Fruit fly (Drosophila melanogaster) whole organism, embryonic: ENCODE data around the gene Srp9.

Source experiments
- CG1024 ChIP-seq: fragments of 200-800 bp; sonication (Bioruptor generic); IDR thresholded peaks from 2 replicates; pipeline ENCODE4 v1.3.6; 2022; ENCODE audit warnings: missing biosample characterization, missing genetic modification characterization
- CG10321 ChIP-seq: fragments of 200-800 bp; sonication (Bioruptor generic); IDR thresholded peaks from 2 replicates; pipeline ENCODE4 v1.3.6; 2022; ENCODE audit warnings: missing biosample characterization, missing genetic modification characterization
- CG10565 ChIP-seq: fragments of 200-800 bp; sonication (Bioruptor generic); optimal IDR thresholded peaks from 3 replicates; lab custom pipeline; 2016; ENCODE audit warnings: missing biosample characterization, mild to moderate bottlenecking, missing genetic modification characterization
- CG13624 ChIP-seq: fragments of 200-800 bp; sonication (Bioruptor generic); optimal IDR thresholded peaks from 2 replicates; lab custom pipeline; 2016; ENCODE audit warnings: missing biosample characterization, missing genetic modification characterization
- CG13775 ChIP-seq: fragments of 200-800 bp; sonication (Bioruptor generic); optimal IDR thresholded peaks from 3 replicates; lab custom pipeline; 2017; ENCODE audit warnings: missing biosample characterization, mild to moderate bottlenecking, missing genetic modification characterization
- CG15011 ChIP-seq: fragments of 200-800 bp; sonication (Bioruptor generic); optimal IDR thresholded peaks from 3 replicates; lab custom pipeline; 2018; ENCODE audit warnings: missing biosample characterization, mild to moderate bottlenecking, missing genetic modification characterization
- CG1792 ChIP-seq: fragments of 200-800 bp; sonication (Bioruptor generic); optimal IDR thresholded peaks from 2 replicates; lab custom pipeline; 2016; ENCODE audit warnings: missing biosample characterization, missing genetic modification characterization
- CG2116 ChIP-seq: fragments of 200-800 bp; sonication (Bioruptor generic); optimal IDR thresholded peaks from 3 replicates; lab custom pipeline; 2018; ENCODE audit warnings: missing biosample characterization, mild to moderate bottlenecking, missing genetic modification characterization
- CG2120 ChIP-seq: fragments of 200-800 bp; sonication (Bioruptor generic); optimal IDR thresholded peaks from 3 replicates; lab custom pipeline; 2016; ENCODE audit warnings: missing biosample characterization, missing genetic modification characterization
- CG2129 ChIP-seq: fragments of 200-800 bp; sonication (Bioruptor generic); IDR thresholded peaks from 2 replicates; pipeline ENCODE4 v1.3.6; 2022; ENCODE audit warnings: missing biosample characterization, missing genetic modification characterization; ENCODE audit not compliant: partially characterized antibody
- CG2712 ChIP-seq: fragments of 200-800 bp; optimal IDR thresholded peaks from 3 replicates; lab custom pipeline; 2019; ENCODE audit warnings: missing biosample characterization, mild to moderate bottlenecking, missing genetic modification characterization, moderate library complexity
- CG30431 ChIP-seq: fragments of 200-800 bp; sonication (Bioruptor generic); optimal IDR thresholded peaks from 2 replicates; lab custom pipeline; 2017; ENCODE audit warnings: missing biosample characterization, missing genetic modification characterization
- CG3726 ChIP-seq: fragments of 200-800 bp; sonication (Bioruptor generic); IDR thresholded peaks from 3 replicates; pipeline ENCODE4, ENCODE4 v1.3.6; 2022; ENCODE audit warnings: missing biosample characterization, missing genetic modification characterization
- CG4707 ChIP-seq: fragments of 200-800 bp; sonication (Bioruptor generic); optimal IDR thresholded peaks from 2 replicates; lab custom pipeline; 2018; ENCODE audit warnings: missing biosample characterization, mild to moderate bottlenecking, missing genetic modification characterization, moderate library complexity
- CG6689 ChIP-seq: fragments of 200-800 bp; sonication (Bioruptor generic); IDR thresholded peaks from 2 replicates; pipeline ENCODE4 v1.3.6; 2022; ENCODE audit warnings: missing biosample characterization, missing genetic modification characterization
- CG7987 ChIP-seq: fragments of 200-800 bp; sonication (Bioruptor generic); optimal IDR thresholded peaks from 2 replicates; lab custom pipeline; 2018; ENCODE audit warnings: missing biosample characterization, mild to moderate bottlenecking, missing genetic modification characterization, moderate library complexity
- CG8388 ChIP-seq: fragments of 200-800 bp; sonication (Bioruptor generic); optimal IDR thresholded peaks from 2 replicates; lab custom pipeline; 2019; ENCODE audit warnings: missing biosample characterization, mild to moderate bottlenecking, missing genetic modification characterization, moderate library complexity
- CG9727 ChIP-seq: fragments of 200-800 bp; sonication (Bioruptor generic); optimal IDR thresholded peaks from 3 replicates; lab custom pipeline; 2017; ENCODE audit warnings: missing biosample characterization, mild to moderate bottlenecking, missing genetic modification characterization
- CG9932 ChIP-seq: fragments of 200-800 bp; sonication (Bioruptor generic); IDR thresholded peaks from 2 replicates; pipeline ENCODE4 v1.3.6; 2022; ENCODE audit warnings: missing biosample characterization, missing genetic modification characterization
- Chrac-16 ChIP-seq: fragments of 200-800 bp; sonication (Bioruptor generic); optimal IDR thresholded peaks from 3 replicates; lab custom pipeline; 2016; ENCODE audit warnings: missing biosample characterization, missing genetic modification characterization
- Dip2 ChIP-seq: fragments of 200-800 bp; sonication (Bioruptor generic); IDR thresholded peaks from 2 replicates; pipeline ENCODE4 v1.3.6; 2022; ENCODE audit warnings: missing biosample characterization, missing genetic modification characterization
- Hand ChIP-seq: fragments of 200-800 bp; sonication (Bioruptor generic); optimal IDR thresholded peaks from 2 replicates; lab custom pipeline; 2017; ENCODE audit warnings: mild to moderate bottlenecking, missing biosample characterization, missing genetic modification reagents, missing genetic modification characterization
- HmgZ ChIP-seq: fragments of 200-800 bp; sonication (Bioruptor generic); optimal IDR thresholded peaks from 2 replicates; lab custom pipeline; 2018; ENCODE audit warnings: missing biosample characterization, mild to moderate bottlenecking, missing genetic modification characterization
- Lhr ChIP-seq: fragments of 200-800 bp; sonication (Bioruptor generic); optimal IDR thresholded peaks from 3 replicates; lab custom pipeline; 2017; ENCODE audit warnings: mild to moderate bottlenecking, missing biosample characterization, missing genetic modification reagents, missing genetic modification characterization
- Med ChIP-seq: fragments of 200-800 bp; sonication (Bioruptor generic); peaks from one replicate; lab custom pipeline; 2016; ENCODE audit warnings: missing biosample characterization, missing genetic modification characterization, mild to moderate bottlenecking, inconsistent platforms, moderate library complexity
- Myb ChIP-seq: fragments of 200-800 bp; sonication (Bioruptor generic); optimal IDR thresholded peaks from 2 replicates; lab custom pipeline; 2016; ENCODE audit warnings: missing biosample characterization, missing genetic modification characterization
- Neu2 ChIP-seq: fragments of 200-800 bp; sonication (Bioruptor generic); optimal IDR thresholded peaks from 3 replicates; lab custom pipeline; 2016; ENCODE audit warnings: missing biosample characterization, missing genetic modification characterization, borderline replicate concordance
- Ptx1 ChIP-seq: fragments of 200-800 bp; sonication (Bioruptor generic); IDR thresholded peaks from 2 replicates; pipeline ENCODE4 v1.3.6; 2022; ENCODE audit warnings: missing biosample characterization, missing genetic modification characterization
- Usf ChIP-seq: fragments of 200-800 bp; sonication (Bioruptor generic); optimal IDR thresholded peaks from 2 replicates; lab custom pipeline; 2017; ENCODE audit warnings: missing genotype, missing biosample characterization, missing genetic modification characterization
- ac ChIP-seq: fragments of 200-800 bp; sonication (Bioruptor generic); optimal IDR thresholded peaks from 3 replicates; lab custom pipeline; 2017; ENCODE audit warnings: missing biosample characterization, mild to moderate bottlenecking, missing genetic modification characterization
- az2 ChIP-seq: fragments of 200-800 bp; sonication (Bioruptor generic); optimal IDR thresholded peaks from 3 replicates; lab custom pipeline; 2016; ENCODE audit warnings: missing biosample characterization, missing genetic modification characterization
- btn ChIP-seq: fragments of 200-800 bp; sonication (Bioruptor generic); optimal IDR thresholded peaks from 2 replicates; lab custom pipeline; 2016; ENCODE audit warnings: missing biosample characterization, missing genetic modification characterization
- crc ChIP-seq: fragments of 200-800 bp; sonication (Bioruptor generic); optimal IDR thresholded peaks from 2 replicates; lab custom pipeline; 2016; ENCODE audit warnings: missing biosample characterization, missing genetic modification characterization
- croc ChIP-seq: fragments of 200-800 bp; sonication (Bioruptor generic); conservative IDR thresholded peaks from 3 replicates; pipeline ENCODE4 v1.3.6; 2022; ENCODE audit warnings: missing biosample characterization, missing genetic modification characterization
- da ChIP-seq: fragments of 200-800 bp; sonication (Bioruptor generic); optimal IDR thresholded peaks from 2 replicates; lab custom pipeline; 2016; ENCODE audit warnings: missing biosample characterization, missing genetic modification characterization
- fd102C ChIP-seq: fragments of 200-800 bp; sonication (Bioruptor generic); optimal IDR thresholded peaks from 2 replicates; lab custom pipeline; 2018; ENCODE audit warnings: missing biosample characterization, mild to moderate bottlenecking, missing genetic modification characterization, moderate library complexity
- gcm2 ChIP-seq: fragments of 200-800 bp; sonication (Bioruptor generic); optimal IDR thresholded peaks from 2 replicates; lab custom pipeline; 2016; ENCODE audit warnings: missing biosample characterization, missing genetic modification characterization
- gro ChIP-seq: fragments of 200-800 bp; sonication (Bioruptor generic); optimal IDR thresholded peaks from 2 replicates; lab custom pipeline; 2016; ENCODE audit warnings: missing biosample characterization, missing genetic modification characterization
- hbn ChIP-seq: fragments of 200-800 bp; sonication (Bioruptor generic); IDR thresholded peaks from 2 replicates; pipeline ENCODE4 v1.3.6; 2022; ENCODE audit warnings: missing biosample characterization, missing genetic modification characterization; ENCODE audit not compliant: partially characterized antibody
- her ChIP-seq: fragments of 200-800 bp; sonication (Bioruptor generic); optimal IDR thresholded peaks from 2 replicates; lab custom pipeline; 2016; ENCODE audit warnings: missing biosample characterization, missing genetic modification characterization
- kni ChIP-seq: fragments of 200-800 bp; sonication (Bioruptor generic); optimal IDR thresholded peaks from 3 replicates; lab custom pipeline; 2017; ENCODE audit warnings: mild to moderate bottlenecking, missing biosample characterization, missing genetic modification reagents, missing genetic modification characterization
- nmo ChIP-seq: fragments of 200-800 bp; sonication (Bioruptor generic); optimal IDR thresholded peaks from 2 replicates; lab custom pipeline; 2018; ENCODE audit warnings: missing biosample characterization, mild to moderate bottlenecking, missing genetic modification characterization, moderate library complexity
- nom ChIP-seq: fragments of 200-800 bp; sonication (Bioruptor generic); optimal IDR thresholded peaks from 2 replicates; lab custom pipeline; 2017; ENCODE audit warnings: missing biosample characterization, missing genetic modification characterization, mild to moderate bottlenecking, moderate library complexity, missing genetic modification reagents
- repo ChIP-seq: fragments of 200-800 bp; sonication (Bioruptor generic); optimal IDR thresholded peaks from 2 replicates; lab custom pipeline; 2016; ENCODE audit warnings: missing biosample characterization, missing genetic modification characterization
- row ChIP-seq: fragments of 200-800 bp; sonication (Bioruptor generic); IDR thresholded peaks from 3 replicates; pipeline ENCODE4 v1.3.6; 2022; ENCODE audit warnings: missing biosample characterization, missing genetic modification characterization
- run ChIP-seq: fragments of 200-800 bp; sonication (Bioruptor generic); optimal IDR thresholded peaks from 3 replicates; lab custom pipeline; 2018; ENCODE audit warnings: missing biosample characterization, mild to moderate bottlenecking, missing genetic modification characterization
- tup ChIP-seq: fragments of 200-800 bp; sonication (Bioruptor generic); optimal IDR thresholded peaks from 2 replicates; lab custom pipeline; 2016; ENCODE audit warnings: missing biosample characterization, mild to moderate bottlenecking, missing genetic modification characterization, moderate library complexity
- usp ChIP-seq: fragments of >200 bp; optimal IDR thresholded peaks from 2 replicates; lab custom pipeline; 2017; ENCODE audit warnings: missing biosample characterization, missing genetic modification characterization
- zen2 ChIP-seq: fragments of 200-800 bp; sonication (Bioruptor generic); IDR thresholded peaks from 3 replicates; pipeline ENCODE4 v1.3.6; 2022; ENCODE audit warnings: missing biosample characterization, missing genetic modification characterization; ENCODE audit not compliant: partially characterized antibody

Gene Srp9

DNA sequence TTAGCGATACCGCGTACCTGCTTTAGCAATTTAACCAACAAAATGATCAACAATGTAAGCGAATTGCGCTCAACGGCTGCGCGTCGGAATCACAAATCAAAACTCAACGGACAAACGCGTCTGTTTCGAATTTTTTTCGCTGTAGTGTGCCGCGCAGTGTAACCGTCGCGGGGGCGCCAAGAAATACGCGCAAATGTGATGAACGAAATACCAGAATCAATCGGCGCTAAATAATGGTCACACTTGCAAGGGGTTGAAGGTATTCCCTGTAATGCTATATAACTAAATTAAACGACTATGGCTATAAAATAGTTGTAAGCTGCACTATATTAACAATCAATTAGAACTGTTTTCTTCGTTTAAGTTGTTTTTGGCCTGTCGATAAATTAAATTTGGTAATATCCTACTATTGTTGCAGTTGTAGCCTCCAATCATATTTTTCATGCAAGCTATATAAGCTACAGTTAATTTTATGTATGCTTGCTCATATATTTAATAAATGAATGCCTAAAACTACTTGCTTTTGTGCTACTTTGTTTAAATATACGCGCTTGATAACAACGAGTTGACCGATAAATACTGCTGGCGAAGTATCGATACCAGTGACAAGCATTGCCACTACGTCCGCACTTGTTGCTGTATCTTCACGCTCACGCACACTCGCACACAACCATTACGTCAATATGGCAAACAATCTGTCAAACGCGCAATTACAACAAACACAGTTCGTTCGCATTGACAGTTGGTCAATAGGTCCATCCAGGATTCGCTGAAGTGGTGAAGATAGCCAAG is 24.2 kb upstream of the Srp9 start, which contains the start of the genes pbl and CG8281 (continued):
- TF ChIP-seq CG6689 (GFP tag; lab: Robert Waterston, UW) (peak; percentile 48; the same call in 1 of the 2 replicates), CG9932 (GFP tag; lab: Robert Waterston, UW) (peak; percentile 45), CG10565 (GFP tag; lab: Kevin White, UChicago) (no peak), CG2120 (GFP tag; lab: Kevin White, UChicago) (peak; percentile 67), CG4707 (GFP tag; lab: Kevin White, UChicago) (no peak), row (GFP tag; lab: Robert Waterston, UW) (peak; percentile 76), HmgZ (peak; percentile 0), crc (no peak), CG13624 (GFP tag; lab: Kevin White, UChicago) (peak; percentile 38), CG2129 (GFP tag; lab: Robert Waterston, UW) (peak; percentile 45), Dip2 (GFP tag; lab: Robert Waterston, UW) (no peak), CG7987 (GFP tag; lab: Kevin White, UChicago) (no peak), nmo (GFP tag; lab: Kevin White, UChicago) (peak; percentile 75), CG3726 (GFP tag; lab: Robert Waterston, UW) (no peak), CG8388 (GFP tag; lab: Kevin White, UChicago) (no peak), Hand (GFP tag; lab: Kevin White, UChicago) (no peak), Ptx1 (GFP tag; lab: Robert Waterston, UW) (peak; percentile 46), CG2712 (tag; lab: Kevin White, UChicago) (peak; percentile 64), da (GFP tag; lab: Kevin White, UChicago) (no peak), CG1024 (GFP tag; lab: Robert Waterston, UW) (0 out of 2 replicates have a peak, but pooled peaks have one; percentile 36), her (GFP tag; lab: Kevin White, UChicago) (no peak), Myb (GFP tag; lab: Kevin White, UChicago) (peak; percentile 94), croc (GFP tag; lab: Robert Waterston, UW) (no peak), tup (GFP tag; lab: Kevin White, UChicago) (no peak), ac (GFP tag; lab: Kevin White, UChicago) (no peak), run (tag; lab: Kevin White, UChicago) (no peak), Usf (GFP tag; lab: Kevin White, UChicago) (peak; percentile 25), Chrac-16 (GFP tag; lab: Kevin White, UChicago) (peak; percentile 29), Med (peak; percentile 79), CG13775 (GFP tag; lab: Kevin White, UChicago) (peak; percentile 71), CG15011 (no peak), CG10321 (GFP tag; lab: Robert Waterston, UW) (no peak), CG1792 (GFP tag; lab: Kevin White, UChicago) (peak; percentile 29), fd102C (GFP tag; lab: Kevin White, UChicago) (no peak), hbn (GFP tag; lab: Robert Waterston, UW) (peak; percentile 52), gcm2 (no peak), gro (GFP tag; lab: Kevin White, UChicago) (peak; percentile 74), az2 (peak; percentile 57), Lhr (GFP tag; lab: Kevin White, UChicago) (peak; percentile 54), CG2116 (GFP tag; lab: Kevin White, UChicago) (peak; percentile 73), CG30431 (GFP tag; lab: Kevin White, UChicago) (no peak), btn (GFP tag; lab: Kevin White, UChicago) (no peak), Neu2 (GFP tag; lab: Kevin White, UChicago) (peak; percentile 61), kni (GFP tag; lab: Kevin White, UChicago) (no peak), repo (GFP tag; lab: Kevin White, UChicago) (no peak), CG9727 (GFP tag; lab: Kevin White, UChicago) (peak; percentile 55), zen2 (GFP tag; lab: Robert Waterston, UW) (peak; percentile 53; the same call in 1 of the 3 replicates), nom (GFP tag; lab: Kevin White, UChicago) (no peak), usp (GFP tag; lab: Kevin White, UChicago) (no peak)
